Worm (Caenorhabditis elegans) whole organism, young adult: ENCODE data around the gene K02E2.8.

Experiments used
- B0261.1 ChIP-seq: sonication (generic microtip); optimal IDR thresholded peaks from 2 replicates; lab custom pipeline; 2016; ENCODE audit warnings: mild to moderate bottlenecking, missing genetic modification characterization, moderate library complexity, missing compliant biosample characterization
- F22D6.2 ChIP-seq: sonication (generic microtip); optimal IDR thresholded peaks from 2 replicates; lab custom pipeline; 2016; ENCODE audit warnings: mild to moderate bottlenecking, missing genetic modification characterization, missing compliant biosample characterization
- F55B11.4 ChIP-seq: sonication (generic microtip); optimal IDR thresholded peaks from 2 replicates; lab custom pipeline; 2016; ENCODE audit warnings: missing compliant biosample characterization, missing genetic modification characterization, borderline replicate concordance; ENCODE audit not compliant: insufficient read depth
- F57A8.1 ChIP-seq: fragments of 200-800 bp; sonication (Bioruptor generic); optimal IDR thresholded peaks from 2 replicates; lab custom pipeline; 2018; ENCODE audit warnings: mild to moderate bottlenecking, missing genetic modification characterization, moderate library complexity, missing compliant biosample characterization
- bed-2 ChIP-seq: fragments of 200-800 bp; sonication (Bioruptor generic); IDR thresholded peaks from 2 replicates; pipeline ENCODE4 v1.3.6; 2022; ENCODE audit warnings: missing genetic modification reagents, missing genetic modification characterization, missing compliant biosample characterization
- ccch-3 ChIP-seq: fragments of 200-800 bp; sonication (Bioruptor generic); optimal IDR thresholded peaks from 2 replicates; lab custom pipeline; 2018; ENCODE audit warnings: mild to moderate bottlenecking, missing genetic modification characterization, missing compliant biosample characterization
- die-1 ChIP-seq: sonication (generic microtip); optimal IDR thresholded peaks from 2 replicates; lab custom pipeline; 2016; ENCODE audit warnings: missing genotype, mild to moderate bottlenecking, missing genetic modification characterization, missing compliant biosample characterization
- dox-1 ChIP-seq: fragments of 200-800 bp; sonication (Bioruptor generic); IDR thresholded peaks from 2 replicates; pipeline ENCODE4 v1.3.6; 2022; ENCODE audit warnings: missing genetic modification reagents, missing genetic modification characterization, missing compliant biosample characterization
- dpff-1 ChIP-seq: sonication (generic microtip); optimal IDR thresholded peaks from 2 replicates; lab custom pipeline; 2017; ENCODE audit warnings: mild to moderate bottlenecking, missing genetic modification characterization, missing compliant biosample characterization
- efl-1 ChIP-seq: fragments of 150-350 bp; optimal IDR thresholded peaks from 2 replicates; lab custom pipeline; 2014; ENCODE audit warnings: missing biosample characterization, missing genetic modification reagents, missing genetic modification characterization
- egl-18 ChIP-seq: fragments of 200-800 bp; sonication (Bioruptor generic); IDR thresholded peaks from 2 replicates; pipeline ENCODE4 v1.3.6; 2022; ENCODE audit warnings: missing genetic modification reagents, missing genetic modification characterization, missing compliant biosample characterization
- ekl-4 ChIP-seq: fragments of 200-800 bp; sonication (Bioruptor generic); IDR thresholded peaks from 2 replicates; pipeline ENCODE4 v1.3.6; 2022; ENCODE audit warnings: missing genetic modification reagents, missing genetic modification characterization, missing compliant biosample characterization
- him-1 ChIP-seq: sonication (generic microtip); optimal IDR thresholded peaks from 2 replicates; lab custom pipeline; 2016; ENCODE audit warnings: missing genotype, missing genetic modification reagents, missing genetic modification characterization, missing compliant biosample characterization
- hlh-26 ChIP-seq: fragments of 200-800 bp; sonication (Bioruptor generic); conservative IDR thresholded peaks from 2 replicates; pipeline ENCODE4 v1.3.6; 2022; ENCODE audit warnings: missing genetic modification reagents, missing genetic modification characterization, missing compliant biosample characterization
- hmg-1.2 ChIP-seq: fragments of 200-800 bp; sonication (Bioruptor generic); IDR thresholded peaks from 2 replicates; pipeline ENCODE4 v1.3.6; 2022; ENCODE audit warnings: missing genetic modification reagents, missing genetic modification characterization, missing compliant biosample characterization
- hrde-1 ChIP-seq: sonication (generic microtip); optimal IDR thresholded peaks from 2 replicates; lab custom pipeline; 2016; ENCODE audit warnings: missing genetic modification characterization, mild to moderate bottlenecking, missing compliant biosample characterization, moderate library complexity, missing genotype, missing genetic modification reagents, borderline replicate concordance
- hsf-1 ChIP-seq: fragments of 200-800 bp; sonication (Bioruptor generic); IDR thresholded peaks from 2 replicates; pipeline ENCODE4 v1.3.6; 2022; ENCODE audit warnings: missing genetic modification reagents, missing genetic modification characterization, missing compliant biosample characterization
- lin-26 ChIP-seq: fragments of 200-800 bp; sonication (Bioruptor generic); IDR thresholded peaks from 2 replicates; pipeline ENCODE4 v1.3.6; 2022; ENCODE audit warnings: missing genetic modification reagents, missing genetic modification characterization, missing compliant biosample characterization
- lin-40 ChIP-seq: sonication (generic microtip); optimal IDR thresholded peaks from 2 replicates; lab custom pipeline; 2016; ENCODE audit warnings: missing genetic modification characterization, mild to moderate bottlenecking, missing compliant biosample characterization, missing genotype, missing genetic modification reagents
- lin-54 ChIP-seq: fragments of 200-800 bp; sonication (Bioruptor generic); optimal IDR thresholded peaks from 2 replicates; lab custom pipeline; 2018; ENCODE audit warnings: mild to moderate bottlenecking, missing genetic modification characterization, missing compliant biosample characterization
- lsy-27 ChIP-seq: sonication (generic microtip); optimal IDR thresholded peaks from 2 replicates; lab custom pipeline; 2017; ENCODE audit warnings: missing genetic modification characterization, mild to moderate bottlenecking, missing compliant biosample characterization, antibody characterized with exemption, missing genotype, borderline replicate concordance; ENCODE audit not compliant: insufficient read depth
- madf-8 ChIP-seq: fragments of 200-800 bp; sonication (Bioruptor generic); conservative IDR thresholded peaks from 2 replicates; pipeline ENCODE4 v1.3.6; 2022; ENCODE audit warnings: missing genetic modification reagents, missing genetic modification characterization, missing compliant biosample characterization
- mcd-1 ChIP-seq: fragments of 200-800 bp; sonication (Bioruptor generic); IDR thresholded peaks from 2 replicates; pipeline ENCODE4 v1.3.6; 2022; ENCODE audit warnings: missing genetic modification reagents, missing genetic modification characterization, missing compliant biosample characterization
- mxl-1 ChIP-seq: sonication (generic microtip); optimal IDR thresholded peaks from 2 replicates; lab custom pipeline; 2016; ENCODE audit warnings: missing genetic modification characterization, missing compliant biosample characterization
- nfya-1 ChIP-seq: sonication (generic microtip); optimal IDR thresholded peaks from 2 replicates; lab custom pipeline; 2017; ENCODE audit warnings: antibody characterized with exemption, missing compliant biosample characterization, missing genetic modification characterization, borderline replicate concordance; ENCODE audit not compliant: insufficient read depth
- nhr-27 ChIP-seq: fragments of 200-800 bp; sonication (Bioruptor generic); optimal IDR thresholded peaks from 2 replicates; lab custom pipeline; 2018; ENCODE audit warnings: mild to moderate bottlenecking, missing genetic modification characterization, moderate library complexity, missing compliant biosample characterization
- nhr-80 ChIP-seq: sonication (generic microtip); optimal IDR thresholded peaks from 2 replicates; lab custom pipeline; 2016; ENCODE audit warnings: missing genetic modification characterization, missing compliant biosample characterization
- nhr-90 ChIP-seq: sonication (generic microtip); optimal IDR thresholded peaks from 2 replicates; lab custom pipeline; 2016; ENCODE audit warnings: missing genotype, mild to moderate bottlenecking, missing genetic modification characterization, missing compliant biosample characterization
- rcor-1 ChIP-seq: fragments of 200-800 bp; sonication (Bioruptor generic); IDR thresholded peaks from 2 replicates; pipeline ENCODE4 v1.3.6; 2022; ENCODE audit warnings: missing genetic modification reagents, missing genetic modification characterization, missing compliant biosample characterization
- rpc-1 ChIP-seq, 2 experiments: fragments of 150-350 bp in 1 of 2; sonication (generic microtip) in 1 of 2; optimal IDR thresholded peaks; 2 replicates each; lab custom pipeline; 2014 to 2018; ENCODE audit warnings: missing biosample characterization in 1 of 2, missing genetic modification characterization in 1 of 2, missing genetic modification reagents in 1 of 2, missing genotype in 1 of 2
- snpc-3.4 ChIP-seq: sonication (generic microtip); optimal IDR thresholded peaks from 2 replicates; lab custom pipeline; 2017; ENCODE audit warnings: missing genetic modification characterization, mild to moderate bottlenecking, missing compliant biosample characterization, antibody characterized with exemption, moderate library complexity, missing genotype, missing genetic modification reagents
- tbp1 ChIP-seq: fragments of 200-800 bp; sonication (Bioruptor generic); optimal IDR thresholded peaks from 2 replicates; lab custom pipeline; 2018; ENCODE audit warnings: mild to moderate bottlenecking, missing genetic modification characterization, missing compliant biosample characterization
- unc-62 ChIP-seq: fragments of 150-350 bp; optimal IDR thresholded peaks from 2 replicates; lab custom pipeline; 2014; ENCODE audit warnings: missing biosample characterization, missing genetic modification reagents, missing genetic modification characterization
- zfh-2 ChIP-seq: fragments of 200-800 bp; sonication (Bioruptor generic); conservative IDR thresholded peaks from 2 replicates; pipeline ENCODE4 v1.3.6; 2022; ENCODE audit warnings: missing genetic modification reagents, missing genetic modification characterization, missing compliant biosample characterization
- ztf-22 ChIP-seq: fragments of 200-800 bp; sonication (Bioruptor generic); optimal IDR thresholded peaks from 2 replicates; lab custom pipeline; 2018; ENCODE audit warnings: mild to moderate bottlenecking, missing genetic modification characterization, moderate library complexity, missing compliant biosample characterization
- ztf-28 ChIP-seq: fragments of 200-800 bp; sonication (Bioruptor generic); IDR thresholded peaks from 2 replicates; pipeline ENCODE4 v1.3.6; 2022; ENCODE audit warnings: missing genetic modification reagents, missing genetic modification characterization, missing compliant biosample characterization

Gene K02E2.8

DNA sequence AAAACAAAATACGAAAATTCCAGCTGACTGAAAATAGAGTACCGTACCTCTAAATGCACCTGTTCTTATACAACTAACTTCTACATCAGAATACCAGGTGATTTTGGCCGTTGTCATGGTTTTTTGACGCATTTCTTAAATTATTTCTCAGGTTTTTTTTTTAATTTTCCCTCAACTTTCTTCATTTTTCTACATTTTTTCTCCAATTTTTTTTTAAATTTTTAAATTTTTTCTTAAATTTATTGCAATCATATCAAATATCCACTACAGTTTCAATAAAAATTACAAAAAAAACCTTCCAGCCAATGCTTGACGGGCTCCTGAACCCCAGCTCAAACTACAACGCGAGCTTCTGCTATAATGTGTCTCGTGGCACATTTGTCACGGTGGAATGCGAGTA is 15.5 kb downstream of the K02E2.8 start, which contains the start of gene K02E2.1:
Gene K02E2.1 (plus strand): TSS at position 301 of the 400 bp plus-strand sequence.
- TF ChIP-seq zfh-2, result no peak
- TF ChIP-seq madf-8 (GFP tag; lab: Robert Waterston, UW), result no peak
- TF ChIP-seq nfya-1, result no peak
- no peak for TF ChIP-seq ztf-22 (GFP tag; lab: Kevin White, UChicago)
- no peak for TF ChIP-seq rcor-1 (GFP tag; lab: Robert Waterston, UW)
- TF ChIP-seq, all 124 proteins: peak for 0

DNA sequence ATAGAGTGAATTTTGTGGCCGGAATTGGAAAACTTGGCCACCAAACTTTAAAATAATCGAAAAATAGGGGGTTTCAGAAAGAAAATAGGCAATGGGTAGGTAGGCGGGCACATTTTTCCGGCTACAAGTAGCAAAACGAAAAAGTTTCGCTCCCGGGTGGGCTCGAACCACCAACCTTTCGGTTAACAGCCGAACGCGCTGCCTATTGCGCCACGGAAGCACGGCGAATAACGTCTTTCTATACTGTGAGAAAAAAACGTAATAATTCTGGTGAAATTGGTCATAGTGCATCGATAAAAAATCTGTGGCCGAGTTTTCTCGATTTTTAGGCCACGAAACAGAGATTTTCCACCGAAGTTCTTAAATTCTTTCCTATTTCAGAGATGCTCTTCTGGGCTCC is 16.4 kb downstream of the K02E2.8 start:
- TF ChIP-seq hrde-1 (tag; lab: Kevin White, UChicago) (no peak), nhr-27 (tag; lab: Kevin White, UChicago) (no peak), mcd-1 (GFP tag; lab: Robert Waterston, UW) (peak; percentile 23; the same call in 1 of the 2 replicates), egl-18 (GFP tag; lab: Robert Waterston, UW) (no peak), lsy-27 (tag; lab: Kevin White, UChicago) (no peak), him-1 (tag; lab: Kevin White, UChicago) (peak; percentile 50), die-1 (peak; percentile 44), nhr-90 (tag; lab: Kevin White, UChicago) (peak; percentile 56), F57A8.1 (GFP tag; lab: Kevin White, UChicago) (no peak), dox-1 (GFP tag; lab: Robert Waterston, UW) (peak; percentile 36; the same call in 1 of the 2 replicates), lin-54 (GFP tag; lab: Kevin White, UChicago) (no peak), rpc-1 (optimal IDR thresholded peaks at IDR 0.05; lab: Kevin White, UChicago) (peak; percentile 56), rpc-1 (tag; optimal IDR thresholded peaks at IDR 0.05; lab: Kevin White, UChicago) (peak; percentile 76), dpff-1 (tag; lab: Kevin White, UChicago) (no peak), bed-2 (GFP tag; lab: Robert Waterston, UW) (no peak), mxl-1 (tag; lab: Kevin White, UChicago) (peak; percentile 3), unc-62 (GFP tag; lab: Kevin White, UChicago) (no peak), hsf-1 (GFP tag; lab: Robert Waterston, UW) (no peak), lin-26 (GFP tag; lab: Robert Waterston, UW) (peak; percentile 59; the same call in 1 of the 2 replicates), ccch-3 (GFP tag; lab: Kevin White, UChicago) (no peak), B0261.1 (tag; lab: Kevin White, UChicago) (peak; percentile 65), tbp1 (GFP tag; lab: Kevin White, UChicago) (peak; percentile 85), snpc-3.4 (tag; lab: Kevin White, UChicago) (no peak), ekl-4 (GFP tag; lab: Robert Waterston, UW) (no peak), efl-1 (GFP tag; lab: Kevin White, UChicago) (no peak), hlh-26 (GFP tag; lab: Robert Waterston, UW) (no peak), F22D6.2 (tag; lab: Kevin White, UChicago) (no peak), nhr-80 (tag; lab: Kevin White, UChicago) (no peak), hmg-1.2 (GFP tag; lab: Robert Waterston, UW) (0 out of 2 replicates have a peak, but pooled peaks have one; percentile 17), F55B11.4 (no peak), lin-40 (tag; lab: Kevin White, UChicago) (no peak), ztf-28 (GFP tag; lab: Robert Waterston, UW) (no peak)
